Worm (Caenorhabditis elegans) whole organism, midembryonic: ENCODE data around the gene sup-1.
A peak's percentile ranks its signal among the peaks of the same experiment; 100 is the strongest.

Experiments
- T22C8.4 ChIP-seq: fragments of 200-800 bp; sonication (Bioruptor generic); IDR thresholded peaks from 2 replicates; pipeline ENCODE4 v1.3.6; 2022; ENCODE audit warnings: missing genetic modification characterization, missing compliant biosample characterization
- cog-1 ChIP-seq: sonication (generic microtip); optimal IDR thresholded peaks from 2 replicates; lab custom pipeline; 2016; ENCODE audit warnings: missing genetic modification characterization, missing compliant biosample characterization
- flt-1 ChIP-seq: fragments of 200-800 bp; sonication (Bioruptor generic); IDR thresholded peaks from 2 replicates; pipeline ENCODE4 v1.3.6; 2022; ENCODE audit warnings: missing genetic modification characterization, missing compliant biosample characterization
- klf-2 ChIP-seq: fragments of 200-800 bp; sonication (Bioruptor generic); conservative IDR thresholded peaks from 2 replicates; pipeline ENCODE4 v1.3.6; 2022; ENCODE audit warnings: missing genetic modification reagents, missing genetic modification characterization, missing compliant biosample characterization
- med-1 ChIP-seq: sonication (generic microtip); optimal IDR thresholded peaks from 2 replicates; lab custom pipeline; 2017; ENCODE audit warnings: missing genetic modification characterization, mild to moderate bottlenecking, missing compliant biosample characterization, antibody characterized with exemption, missing genetic modification reagents; ENCODE audit not compliant: insufficient read depth
- ref-1 ChIP-seq: fragments of 200-800 bp; sonication (Bioruptor generic); conservative IDR thresholded peaks from 2 replicates; pipeline ENCODE4 v1.3.6; 2022; ENCODE audit warnings: missing genetic modification reagents, missing genetic modification characterization, missing compliant biosample characterization
- tab-1 ChIP-seq: fragments of 200-800 bp; sonication (Bioruptor generic); IDR thresholded peaks from 2 replicates; pipeline ENCODE4 v1.3.6; 2022; ENCODE audit warnings: missing genetic modification characterization, missing compliant biosample characterization
- ztf-23 ChIP-seq: fragments of 200-800 bp; sonication (Bioruptor generic); IDR thresholded peaks from 2 replicates; pipeline ENCODE4 v1.3.6; 2022; ENCODE audit warnings: missing genetic modification reagents, missing genetic modification characterization, missing compliant biosample characterization
- ztf-29 ChIP-seq: fragments of 200-800 bp; sonication (Bioruptor generic); IDR thresholded peaks from 2 replicates; pipeline ENCODE4 v1.3.6; 2022; ENCODE audit warnings: missing genetic modification reagents, missing genetic modification characterization, missing compliant biosample characterization

- TF ChIP-seq T22C8.4 (peak; percentile 80), cog-1 (no peak), ztf-23 (GFP tag; lab: Robert Waterston, UW) (no peak), klf-2 (GFP tag; lab: Robert Waterston, UW) (no peak), tab-1 (GFP tag; lab: Robert Waterston, UW) (no peak), med-1 (no peak), ref-1 (GFP tag; lab: Robert Waterston, UW) (no peak), ztf-29 (no peak), flt-1 (no peak)
Observed at ce11 chrIII:11732943-11733342, 4.5 kb downstream of the sup-1 start.
